Fruit fly (Drosophila melanogaster) whole organism, embryonic: Measurements from ENCODE around the gene CG10132.

ENCODE experiments used
- Ada2b ChIP-seq: fragments of 200-800 bp; sonication (Bioruptor generic); IDR thresholded peaks from 2 replicates; pipeline ENCODE4 v1.3.6; 2022; ENCODE audit warnings: missing biosample characterization, missing genetic modification characterization
- B-H1 ChIP-seq: fragments of 200-800 bp; sonication (Bioruptor generic); IDR thresholded peaks from 3 replicates; pipeline ENCODE4 v1.3.6; 2022; ENCODE audit warnings: missing biosample characterization, missing genetic modification characterization
- BtbVII ChIP-seq: fragments of 200-800 bp; sonication (Bioruptor generic); optimal IDR thresholded peaks from 3 replicates; lab custom pipeline; 2017; ENCODE audit warnings: missing biosample characterization, mild to moderate bottlenecking, missing genetic modification characterization
- CG10654 ChIP-seq: fragments of 200-800 bp; sonication (Bioruptor generic); optimal IDR thresholded peaks from 2 replicates; lab custom pipeline; 2016; ENCODE audit warnings: missing biosample characterization, missing genetic modification characterization
- CG11456 ChIP-seq: fragments of 200-800 bp; sonication (Bioruptor generic); IDR thresholded peaks from 3 replicates; pipeline ENCODE4 v1.3.6; 2022; ENCODE audit warnings: missing biosample characterization, missing genetic modification characterization
- CG12219 ChIP-seq: fragments of 200-800 bp; sonication (Bioruptor generic); optimal IDR thresholded peaks from 3 replicates; lab custom pipeline; 2018; ENCODE audit warnings: missing biosample characterization, mild to moderate bottlenecking, missing genetic modification characterization
- CG12942 ChIP-seq: fragments of 200-800 bp; sonication (Bioruptor generic); optimal IDR thresholded peaks from 3 replicates; lab custom pipeline; 2016; ENCODE audit warnings: missing biosample characterization, missing genetic modification characterization
- CG13296 ChIP-seq: fragments of 200-800 bp; sonication (Bioruptor generic); optimal IDR thresholded peaks from 3 replicates; lab custom pipeline; 2018; ENCODE audit warnings: missing biosample characterization, mild to moderate bottlenecking, missing genetic modification characterization
- CG13424 ChIP-seq: fragments of 200-800 bp; sonication (Bioruptor generic); optimal IDR thresholded peaks from 2 replicates; lab custom pipeline; 2019; ENCODE audit warnings: missing biosample characterization, mild to moderate bottlenecking, missing genetic modification characterization, moderate library complexity
- CG14050 ChIP-seq: fragments of 200-800 bp; sonication (Bioruptor generic); IDR thresholded peaks from 3 replicates; pipeline ENCODE4 v1.3.6; 2022; ENCODE audit warnings: missing biosample characterization, missing genetic modification characterization
- CG17359 ChIP-seq: fragments of 200-800 bp; sonication (Bioruptor generic); optimal IDR thresholded peaks from 3 replicates; lab custom pipeline; 2018; ENCODE audit warnings: missing biosample characterization, mild to moderate bottlenecking, missing genetic modification characterization, moderate library complexity
- CG2120 ChIP-seq: fragments of 200-800 bp; sonication (Bioruptor generic); optimal IDR thresholded peaks from 3 replicates; lab custom pipeline; 2016; ENCODE audit warnings: missing biosample characterization, missing genetic modification characterization
- CG2202 ChIP-seq: fragments of 200-800 bp; sonication (Bioruptor generic); optimal IDR thresholded peaks from 2 replicates; lab custom pipeline; 2018; ENCODE audit warnings: missing biosample characterization, mild to moderate bottlenecking, missing genetic modification characterization
- CG31365 ChIP-seq: fragments of 200-800 bp; sonication (Bioruptor generic); optimal IDR thresholded peaks from 2 replicates; lab custom pipeline; 2018; ENCODE audit warnings: missing biosample characterization, mild to moderate bottlenecking, missing genetic modification characterization
- CG32532 ChIP-seq: fragments of 200-800 bp; sonication (Bioruptor generic); IDR thresholded peaks from 2 replicates; pipeline ENCODE4 v1.3.6; 2022; ENCODE audit warnings: missing biosample characterization, missing genetic modification characterization
- CG33213 ChIP-seq: fragments of 200-800 bp; sonication (Bioruptor generic); optimal IDR thresholded peaks from 3 replicates; lab custom pipeline; 2016; ENCODE audit warnings: missing biosample characterization, missing genetic modification characterization
- CG9727 ChIP-seq: fragments of 200-800 bp; sonication (Bioruptor generic); optimal IDR thresholded peaks from 3 replicates; lab custom pipeline; 2017; ENCODE audit warnings: missing biosample characterization, mild to moderate bottlenecking, missing genetic modification characterization
- CG9932 ChIP-seq: fragments of 200-800 bp; sonication (Bioruptor generic); IDR thresholded peaks from 2 replicates; pipeline ENCODE4 v1.3.6; 2022; ENCODE audit warnings: missing biosample characterization, missing genetic modification characterization
- CoRest ChIP-seq: fragments of 200-800 bp; sonication (Bioruptor generic); optimal IDR thresholded peaks from 3 replicates; lab custom pipeline; 2018; ENCODE audit warnings: missing biosample characterization, mild to moderate bottlenecking, missing genetic modification characterization, moderate library complexity
- E2f1 ChIP-seq: fragments of 200-800 bp; sonication (Bioruptor generic); IDR thresholded peaks from 2 replicates; pipeline ENCODE4 v1.3.6; 2022; ENCODE audit warnings: missing biosample characterization, missing genetic modification characterization
- Eip74EF ChIP-seq, 2 experiments: fragments of 200-800 bp in 1 of 2; fragments of >200 bp in 1 of 2; sonication (Bioruptor generic) in 1 of 2; optimal IDR thresholded peaks; 2 replicates each; lab custom pipeline; 2017 to 2019; ENCODE audit warnings: missing biosample characterization in 2 of 2, missing genetic modification characterization in 2 of 2, mild to moderate bottlenecking in 1 of 2, moderate library complexity in 1 of 2
- Ets65A ChIP-seq: fragments of 200-800 bp; sonication (Bioruptor generic); peaks from one replicate; lab custom pipeline; 2016; ENCODE audit warnings: missing biosample characterization, missing genetic modification characterization
- Ets97D ChIP-seq: fragments of 200-800 bp; sonication (Bioruptor generic); optimal IDR thresholded peaks from 3 replicates; lab custom pipeline; 2016; ENCODE audit warnings: missing biosample characterization, missing genetic modification characterization
- Gsc ChIP-seq: fragments of 200-800 bp; sonication (Bioruptor generic); IDR thresholded peaks from 2 replicates; pipeline ENCODE4 v1.3.6; 2022; ENCODE audit warnings: missing biosample characterization, missing genetic modification characterization
- Hr78 ChIP-seq, 2 experiments: fragments of 200-800 bp in 1 of 2; fragments of >200 bp in 1 of 2; sonication (Bioruptor generic) in 1 of 2; optimal IDR thresholded peaks; 2 replicates each; lab custom pipeline; 2017 to 2019; ENCODE audit warnings: missing biosample characterization in 2 of 2, missing genetic modification characterization in 2 of 2, mild to moderate bottlenecking in 1 of 2, moderate library complexity in 1 of 2
- Poxn ChIP-seq: fragments of 200-800 bp; sonication (Bioruptor generic); IDR thresholded peaks from 2 replicates; pipeline ENCODE4 v1.3.6; 2022; ENCODE audit warnings: missing biosample characterization, missing genetic modification characterization
- Ravus ChIP-seq: fragments of 200-800 bp; sonication (Bioruptor generic); IDR thresholded peaks from 2 replicates; pipeline ENCODE4 v1.3.6; 2022; ENCODE audit warnings: missing biosample characterization, missing genetic modification characterization
- Scr ChIP-seq: fragments of 200-800 bp; sonication (Bioruptor generic); IDR thresholded peaks from 2 replicates; pipeline ENCODE4 v1.3.6; 2022; ENCODE audit warnings: missing biosample characterization, missing genetic modification characterization; ENCODE audit not compliant: partially characterized antibody
- Sox100B ChIP-seq: fragments of 200-800 bp; sonication (Bioruptor generic); optimal IDR thresholded peaks from 3 replicates; lab custom pipeline; 2018; ENCODE audit warnings: missing biosample characterization, mild to moderate bottlenecking, missing genetic modification characterization
- Spps ChIP-seq: fragments of 200-800 bp; sonication (Bioruptor generic); optimal IDR thresholded peaks from 2 replicates; lab custom pipeline; 2018; ENCODE audit warnings: missing biosample characterization, mild to moderate bottlenecking, missing genetic modification characterization
- Taf1 ChIP-seq: fragments of 200-800 bp; sonication (Bioruptor generic); IDR thresholded peaks from 2 replicates; pipeline ENCODE4 v1.3.6; 2022; ENCODE audit warnings: missing biosample characterization, missing genetic modification characterization
- bcd ChIP-seq: fragments of 200-800 bp; sonication (Bioruptor generic); optimal IDR thresholded peaks from 2 replicates; lab custom pipeline; 2017; ENCODE audit warnings: missing biosample characterization, mild to moderate bottlenecking, missing genetic modification characterization
- chm ChIP-seq: fragments of 200-800 bp; sonication (Bioruptor generic); IDR thresholded peaks from 2 replicates; pipeline ENCODE4 v1.3.6; 2022; ENCODE audit warnings: missing biosample characterization, missing genetic modification characterization
- corto ChIP-seq: fragments of 200-800 bp; sonication (Bioruptor generic); optimal IDR thresholded peaks from 2 replicates; lab custom pipeline; 2016; ENCODE audit warnings: missing biosample characterization, mild to moderate bottlenecking, missing genetic modification characterization, moderate library complexity
- da ChIP-seq: fragments of 200-800 bp; sonication (Bioruptor generic); optimal IDR thresholded peaks from 2 replicates; lab custom pipeline; 2016; ENCODE audit warnings: missing biosample characterization, missing genetic modification characterization
- disco-r ChIP-seq: fragments of 200-800 bp; sonication (Bioruptor generic); optimal IDR thresholded peaks from 2 replicates; lab custom pipeline; 2016; ENCODE audit warnings: missing biosample characterization, missing genetic modification characterization
- gcm2 ChIP-seq: fragments of 200-800 bp; sonication (Bioruptor generic); optimal IDR thresholded peaks from 2 replicates; lab custom pipeline; 2016; ENCODE audit warnings: missing biosample characterization, missing genetic modification characterization
- hbn ChIP-seq: fragments of 200-800 bp; sonication (Bioruptor generic); IDR thresholded peaks from 2 replicates; pipeline ENCODE4 v1.3.6; 2022; ENCODE audit warnings: missing biosample characterization, missing genetic modification characterization; ENCODE audit not compliant: partially characterized antibody
- ken ChIP-seq: fragments of 200-800 bp; sonication (Bioruptor generic); IDR thresholded peaks from 3 replicates; pipeline ENCODE4 v1.3.6; 2022; ENCODE audit warnings: missing biosample characterization, missing genetic modification characterization
- pita ChIP-seq: fragments of 200-800 bp; sonication (Bioruptor generic); optimal IDR thresholded peaks from 2 replicates; lab custom pipeline; 2017; ENCODE audit warnings: missing biosample characterization, mild to moderate bottlenecking, missing genetic modification characterization
- pnt ChIP-seq: fragments of 200-800 bp; sonication (Bioruptor generic); optimal IDR thresholded peaks from 3 replicates; lab custom pipeline; 2016; ENCODE audit warnings: missing biosample characterization, missing genetic modification characterization
- prd ChIP-seq, 3 experiments: fragments of >200 bp in 2 of 3; fragments of 200-800 bp in 1 of 3; sonication (Bioruptor generic) in 1 of 3; optimal IDR thresholded peaks in 2 of 3; IDR thresholded peaks in 1 of 3; 2 replicates in 2 of 3; 3 replicates in 1 of 3; pipeline versions ENCODE4 v1.3.6 to Lab custom; 2017 to 2022; ENCODE audit warnings: missing biosample characterization in 1 of 3, missing genetic modification characterization in 1 of 3
- pum ChIP-seq: fragments of 200-800 bp; sonication (Bioruptor generic); optimal IDR thresholded peaks from 2 replicates; lab custom pipeline; 2016; ENCODE audit warnings: missing biosample characterization, missing genetic modification characterization
- schlank ChIP-seq: fragments of 200-800 bp; sonication (Bioruptor generic); optimal IDR thresholded peaks from 2 replicates; lab custom pipeline; 2018; ENCODE audit warnings: missing biosample characterization, mild to moderate bottlenecking, missing genetic modification characterization
- sima ChIP-seq: fragments of 200-800 bp; sonication (Bioruptor generic); optimal IDR thresholded peaks from 2 replicates; lab custom pipeline; 2016; ENCODE audit warnings: missing biosample characterization, missing genetic modification characterization
- slou ChIP-seq: fragments of 200-800 bp; sonication (Bioruptor generic); optimal IDR thresholded peaks from 3 replicates; lab custom pipeline; 2016; ENCODE audit warnings: missing biosample characterization, missing genetic modification characterization
- sqz ChIP-seq: fragments of 200-800 bp; sonication (Bioruptor generic); optimal IDR thresholded peaks from 3 replicates; lab custom pipeline; 2018; ENCODE audit warnings: missing biosample characterization, mild to moderate bottlenecking, missing genetic modification characterization
- usp ChIP-seq: fragments of >200 bp; optimal IDR thresholded peaks from 2 replicates; lab custom pipeline; 2017; ENCODE audit warnings: missing biosample characterization, missing genetic modification characterization
- wek ChIP-seq: fragments of 200-800 bp; sonication (Bioruptor generic); optimal IDR thresholded peaks from 3 replicates; lab custom pipeline; 2018; ENCODE audit warnings: missing biosample characterization, mild to moderate bottlenecking, missing genetic modification characterization, moderate library complexity
- zf30C ChIP-seq: fragments of 200-800 bp; sonication (Bioruptor generic); optimal IDR thresholded peaks from 3 replicates; lab custom pipeline; 2018; ENCODE audit warnings: missing biosample characterization, mild to moderate bottlenecking, missing genetic modification characterization

Gene CG10132

dm6 chr2L:19537779-19538456 is 19.3 kb downstream of the CG10132 start, which contains the start of gene CG13082 (continued):
- TF ChIP-seq Ada2b (no peak), pita (GFP tag; lab: Kevin White, UChicago) (no peak), pnt (peak; percentile 5), usp (no peak), CG2202 (peak; percentile 58), CG9727 (GFP tag; lab: Kevin White, UChicago) (peak; percentile 58), schlank (tag; lab: Kevin White, UChicago) (no peak), prd (optimal IDR thresholded peaks at IDR 0.05; lab: Kevin White, UChicago) (no peak), prd (GFP tag; IDR thresholded peaks at IDR 0.05; lab: Robert Waterston, UW) (peak; percentile 64; the same call in 2 of the 3 replicates), Ravus (GFP tag; lab: Robert Waterston, UW) (no peak), Scr (GFP tag; lab: Robert Waterston, UW) (no peak), pum (peak; percentile 37), CG32532 (GFP tag; lab: Robert Waterston, UW) (no peak), chm (GFP tag; lab: Robert Waterston, UW) (no peak), CG10654 (GFP tag; lab: Kevin White, UChicago) (no peak), CG17359 (tag; lab: Kevin White, UChicago) (peak; percentile 11), ken (GFP tag; lab: Robert Waterston, UW) (no peak), gcm2 (GFP tag; lab: Kevin White, UChicago) (no peak), Sox100B (GFP tag; lab: Kevin White, UChicago) (peak; percentile 48), B-H1 (GFP tag; lab: Robert Waterston, UW) (no peak; the same call in 2 of the 3 replicates), CG12219 (GFP tag; lab: Kevin White, UChicago) (peak; percentile 2), CG13424 (peak; percentile 64), E2f1 (no peak), sqz (peak; percentile 18), CG9932 (GFP tag; lab: Robert Waterston, UW) (no peak), corto (GFP tag; lab: Kevin White, UChicago) (peak; percentile 35), CG13296 (no peak), wek (GFP tag; lab: Kevin White, UChicago) (no peak), hbn (GFP tag; lab: Robert Waterston, UW) (no peak), Ets97D (GFP tag; lab: Kevin White, UChicago) (no peak), da (GFP tag; lab: Kevin White, UChicago) (no peak), sima (GFP tag; lab: Kevin White, UChicago) (no peak), Spps (tag; lab: Kevin White, UChicago) (peak; percentile 75), Taf1 (no peak), CoRest (tag; lab: Kevin White, UChicago) (peak; percentile 61), CG2120 (GFP tag; lab: Kevin White, UChicago) (no peak), Eip74EF (GFP tag; optimal IDR thresholded peaks at IDR 0.05; lab: Kevin White, UChicago) (no peak), CG11456 (GFP tag; lab: Robert Waterston, UW) (no peak), slou (GFP tag; lab: Kevin White, UChicago) (no peak), BtbVII (GFP tag; lab: Kevin White, UChicago) (no peak), Poxn (GFP tag; lab: Robert Waterston, UW) (no peak), CG12942 (GFP tag; lab: Kevin White, UChicago) (no peak), CG14050 (GFP tag; lab: Robert Waterston, UW) (no peak), CG33213 (GFP tag; lab: Kevin White, UChicago) (no peak), Hr78 (GFP tag; optimal IDR thresholded peaks at IDR 0.05; lab: Kevin White, UChicago) (no peak), CG31365 (no peak), disco-r (GFP tag; lab: Kevin White, UChicago) (no peak), Gsc (GFP tag; lab: Robert Waterston, UW) (no peak), bcd (GFP tag; lab: Kevin White, UChicago) (peak; percentile 39), Ets65A (GFP tag; lab: Kevin White, UChicago) (peak; percentile 2), zf30C (GFP tag; lab: Kevin White, UChicago) (peak; percentile 75)
